Fruit fly (Drosophila melanogaster) S2 (cell line): Measurements from ENCODE around the gene CG7497.

ENCODE experiments used
- CG8478 ChIP-seq: fragments of >200 bp; optimal IDR thresholded peaks from 2 replicates; lab custom pipeline; 2018
- CTCF ChIP-seq, 2 experiments: fragments of >200 bp; optimal IDR thresholded peaks; 2 replicates each; lab custom pipeline; 2018

Gene CG7497

dm6 chr3L:17671768-17672167 is 38.5 kb downstream of the CG7497 start:
- TF ChIP-seq CTCF (optimal IDR thresholded peaks at IDR 0.05; lab: Kevin White, UChicago) (no peak), CG8478 (lab: Kevin White, UChicago) (no peak)
